Worm (Caenorhabditis elegans) whole organism, early embryonic: ENCODE measurements around the gene sru-11.

ENCODE experiments used
- ama-1 ChIP-seq: fragments of 150-350 bp; optimal IDR thresholded peaks from 2 replicates; lab custom pipeline; 2014
- ceh-13 ChIP-seq: fragments of 200-800 bp; sonication (Bioruptor generic); optimal IDR thresholded peaks from 2 replicates; lab custom pipeline; 2018; ENCODE audit warnings: mild to moderate bottlenecking, missing genetic modification characterization, missing compliant biosample characterization
- ceh-36 ChIP-seq: sonication (generic microtip); optimal IDR thresholded peaks from 2 replicates; lab custom pipeline; 2016; ENCODE audit warnings: missing genetic modification characterization, inconsistent platforms, missing compliant biosample characterization
- ets-7 ChIP-seq: sonication (generic microtip); optimal IDR thresholded peaks from 2 replicates; lab custom pipeline; 2016; ENCODE audit warnings: missing genotype, missing genetic modification characterization, missing compliant biosample characterization
- flt-1 ChIP-seq: fragments of 200-800 bp; sonication (Bioruptor generic); IDR thresholded peaks from 2 replicates; pipeline ENCODE4 v1.3.6; 2022; ENCODE audit warnings: missing genetic modification characterization, missing compliant biosample characterization
- hmbx-1 ChIP-seq: sonication (generic microtip); optimal IDR thresholded peaks from 2 replicates; lab custom pipeline; 2016; ENCODE audit warnings: mild to moderate bottlenecking, missing genetic modification characterization, missing compliant biosample characterization
- hmg-4 ChIP-seq: fragments of 200-800 bp; sonication (Bioruptor generic); optimal IDR thresholded peaks from 2 replicates; lab custom pipeline; 2018; ENCODE audit warnings: mild to moderate bottlenecking, missing genetic modification characterization, missing compliant biosample characterization
- pes-1 ChIP-seq: fragments of 200-800 bp; sonication (Bioruptor generic); IDR thresholded peaks from 2 replicates; pipeline ENCODE4 v1.3.6; 2022; ENCODE audit warnings: missing genetic modification reagents, missing genetic modification characterization, missing compliant biosample characterization
- scrt-1 ChIP-seq: fragments of 200-800 bp; sonication (Bioruptor generic); IDR thresholded peaks from 2 replicates; pipeline ENCODE4 v1.3.6; 2022; ENCODE audit warnings: missing genetic modification characterization, missing compliant biosample characterization
- sea-1 ChIP-seq: fragments of 200-800 bp; sonication (Bioruptor generic); conservative IDR thresholded peaks from 2 replicates; pipeline ENCODE4 v1.3.6; 2022; ENCODE audit warnings: missing genetic modification characterization, missing compliant biosample characterization
- tbx-11 ChIP-seq: fragments of 200-800 bp; sonication (Bioruptor generic); IDR thresholded peaks from 2 replicates; pipeline ENCODE4 v1.3.6; 2022; ENCODE audit warnings: missing genetic modification characterization, missing compliant biosample characterization
- tra-4 ChIP-seq: sonication (generic microtip); optimal IDR thresholded peaks from 2 replicates; lab custom pipeline; 2017; ENCODE audit warnings: missing genetic modification characterization, missing compliant biosample characterization

DNA sequence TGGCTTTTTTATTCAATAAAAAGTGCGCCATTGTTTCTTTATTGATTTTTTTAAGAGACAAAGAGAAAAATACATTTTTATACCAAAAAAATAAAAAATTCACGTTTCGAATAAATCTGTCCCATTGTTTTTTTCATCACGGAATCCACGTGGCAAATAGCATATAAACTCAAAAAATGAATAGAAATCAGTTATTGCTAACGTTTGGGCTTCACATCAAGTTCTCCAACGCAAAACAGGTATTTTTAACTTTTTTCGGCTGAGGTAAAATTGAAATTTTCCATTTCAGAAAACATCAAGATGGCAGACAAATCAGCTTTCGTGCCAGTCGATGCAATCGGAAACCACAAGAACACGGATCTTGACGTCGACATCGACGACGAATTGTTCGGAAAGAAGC lies 8.6 kb downstream of the sru-11 start, which contains the start of gene Y45F10B.3:
- TF ChIP-seq scrt-1 (GFP tag; lab: Robert Waterston, UW) (no peak), sea-1 (GFP tag; lab: Robert Waterston, UW) (no peak), ceh-13 (GFP tag; lab: Kevin White, UChicago) (no peak), tbx-11 (GFP tag; lab: Robert Waterston, UW) (no peak), ceh-36 (no peak), ama-1 (lab: Kevin White, UChicago) (no peak), ets-7 (tag; lab: Kevin White, UChicago) (no peak), pes-1 (GFP tag; lab: Robert Waterston, UW) (no peak), tra-4 (tag; lab: Kevin White, UChicago) (no peak), hmbx-1 (no peak), flt-1 (GFP tag; lab: Robert Waterston, UW) (no peak), hmg-4 (GFP tag; lab: Kevin White, UChicago) (no peak)
